Worm (Caenorhabditis elegans) whole organism, L4 larva: ENCODE results near the gene cutl-17.

ENCODE experiments used
- F44E2.7 ChIP-seq: fragments of 200-800 bp; sonication (Bioruptor generic); IDR thresholded peaks from 2 replicates; pipeline ENCODE4 v2.1.2; 2022; ENCODE audit warnings: missing genetic modification characterization, missing compliant biosample characterization
- T26A8.4 ChIP-seq: fragments of 200-800 bp; sonication (Bioruptor generic); IDR thresholded peaks from 2 replicates; pipeline ENCODE4 v1.3.6; 2022; ENCODE audit warnings: missing genetic modification characterization, missing compliant biosample characterization
- Y48G9A.11 ChIP-seq: fragments of 200-800 bp; sonication (Bioruptor generic); IDR thresholded peaks from 2 replicates; pipeline ENCODE4 v1.3.6; 2022; ENCODE audit warnings: missing genetic modification reagents, missing genetic modification characterization, missing compliant biosample characterization
- Y75B8A.6 ChIP-seq: fragments of 200-800 bp; sonication (Bioruptor generic); IDR thresholded peaks from 2 replicates; pipeline ENCODE4 v1.3.6; 2022; ENCODE audit warnings: missing genetic modification reagents, missing genetic modification characterization, missing compliant biosample characterization
- aha-1 ChIP-seq: fragments of 150-350 bp; peaks from one replicate; lab custom pipeline; 2014; ENCODE audit warnings: missing biosample characterization, missing genetic modification characterization
- attf-4 ChIP-seq: sonication (generic microtip); optimal IDR thresholded peaks from 3 replicates; lab custom pipeline; 2017; ENCODE audit warnings: missing biosample characterization, missing genetic modification characterization
- ceh-62 ChIP-seq: sonication (generic microtip); optimal IDR thresholded peaks from 2 replicates; lab custom pipeline; 2017; ENCODE audit warnings: missing biosample characterization, missing genetic modification characterization
- ces-1 ChIP-seq: fragments of 150-350 bp; sonication (generic microtip); optimal IDR thresholded peaks from 4 replicates; lab custom pipeline; 2014; ENCODE audit warnings: missing biosample characterization, missing genetic modification reagents, missing genetic modification characterization
- ctbp-1 ChIP-seq: fragments of 200-800 bp; sonication (Bioruptor generic); IDR thresholded peaks from 2 replicates; pipeline ENCODE4 v1.3.6; 2022; ENCODE audit warnings: missing genetic modification reagents, missing genetic modification characterization, missing compliant biosample characterization
- daf-16 ChIP-seq, 3 experiments: sonication (generic microtip); optimal IDR thresholded peaks; 2 replicates each; lab custom pipeline; 2016 to 2017; ENCODE audit warnings: missing genetic modification characterization in 3 of 3, missing genetic modification reagents in 3 of 3, mild to moderate bottlenecking in 2 of 3, missing compliant biosample characterization in 2 of 3, missing biosample characterization in 1 of 3, moderate library complexity in 1 of 3
- dmd-6 ChIP-seq: fragments of 200-800 bp; sonication (Bioruptor generic); IDR thresholded peaks from 2 replicates; pipeline ENCODE4 v1.3.6; 2022; ENCODE audit warnings: missing genetic modification reagents, missing genetic modification characterization, missing compliant biosample characterization
- dmd-9 ChIP-seq: fragments of 200-800 bp; sonication (Bioruptor generic); IDR thresholded peaks from 2 replicates; pipeline ENCODE4 v1.3.6; 2022; ENCODE audit warnings: missing genetic modification reagents, missing genetic modification characterization, missing compliant biosample characterization
- egl-43 ChIP-seq: fragments of 200-800 bp; sonication (Bioruptor generic); IDR thresholded peaks from 2 replicates; pipeline ENCODE4 v1.3.6; 2022; ENCODE audit warnings: missing genetic modification reagents, missing genetic modification characterization, missing compliant biosample characterization
- fkh-10 ChIP-seq: fragments of 150-350 bp; optimal IDR thresholded peaks from 2 replicates; lab custom pipeline; 2014; ENCODE audit warnings: missing biosample characterization, missing genetic modification reagents, missing genetic modification characterization
- hlh-30 ChIP-seq: sonication (generic microtip); optimal IDR thresholded peaks from 2 replicates; lab custom pipeline; 2017; ENCODE audit warnings: antibody characterized with exemption, mild to moderate bottlenecking, missing genetic modification characterization, missing compliant biosample characterization; ENCODE audit not compliant: insufficient read depth
- jun-1 ChIP-seq: fragments of 150-350 bp; optimal IDR thresholded peaks from 2 replicates; lab custom pipeline; 2014; ENCODE audit warnings: missing biosample characterization, missing genetic modification reagents, missing genetic modification characterization
- lin-1 ChIP-seq: fragments of 200-800 bp; sonication (Bioruptor generic); IDR thresholded peaks from 2 replicates; pipeline ENCODE4 v1.3.6; 2022; ENCODE audit warnings: missing genetic modification reagents, missing genetic modification characterization, missing compliant biosample characterization
- lin-15B ChIP-seq: fragments of 150-350 bp; sonication (generic microtip); optimal IDR thresholded peaks from 3 replicates; lab custom pipeline; 2014; ENCODE audit warnings: missing biosample characterization, missing genetic modification characterization
- lin-38 ChIP-seq: fragments of 200-800 bp; sonication (Bioruptor generic); IDR thresholded peaks from 2 replicates; pipeline ENCODE4 v1.3.6; 2022; ENCODE audit warnings: missing genetic modification reagents, missing genetic modification characterization, missing compliant biosample characterization
- madf-5 ChIP-seq, 2 experiments: fragments of 200-800 bp; sonication (Bioruptor generic); IDR thresholded peaks; 2 replicates each; pipeline ENCODE4 v1.3.6; 2022; ENCODE audit warnings: missing compliant biosample characterization in 2 of 2, missing genetic modification characterization in 2 of 2
- madf-9 ChIP-seq: fragments of 200-800 bp; sonication (Bioruptor generic); conservative IDR thresholded peaks from 2 replicates; pipeline ENCODE4 v1.3.6; 2022; ENCODE audit warnings: missing genetic modification reagents, missing genetic modification characterization, missing compliant biosample characterization
- mes-2 ChIP-seq: sonication (generic microtip); optimal IDR thresholded peaks from 2 replicates; lab custom pipeline; 2016; ENCODE audit warnings: missing genotype, mild to moderate bottlenecking, missing genetic modification characterization, missing compliant biosample characterization; ENCODE audit not compliant: poor library complexity, severe bottlenecking
- mxl-3 ChIP-seq: fragments of 200-800 bp; sonication (Bioruptor generic); optimal IDR thresholded peaks from 2 replicates; lab custom pipeline; 2018; ENCODE audit warnings: mild to moderate bottlenecking, missing genetic modification characterization, missing compliant biosample characterization
- nhr-25 ChIP-seq: sonication (generic microtip); optimal IDR thresholded peaks from 2 replicates; lab custom pipeline; 2017; ENCODE audit warnings: missing genetic modification characterization, mild to moderate bottlenecking, missing compliant biosample characterization, antibody characterized with exemption, moderate library complexity, borderline replicate concordance; ENCODE audit not compliant: insufficient read depth
- nhr-42 ChIP-seq: fragments of 200-800 bp; sonication (Bioruptor generic); IDR thresholded peaks from 2 replicates; pipeline ENCODE4 v1.3.6; 2022; ENCODE audit warnings: missing genetic modification characterization, missing compliant biosample characterization
- nhr-76 ChIP-seq: fragments of 150-350 bp; optimal IDR thresholded peaks from 2 replicates; lab custom pipeline; 2014; ENCODE audit warnings: missing biosample characterization, missing genetic modification characterization
- pha-4 ChIP-seq, 2 experiments: fragments of 150-350 bp in 1 of 2; fragments of 200-800 bp in 1 of 2; sonication (Bioruptor generic) in 1 of 2; IDR thresholded peaks in 1 of 2; optimal IDR thresholded peaks in 1 of 2; 2 replicates each; pipeline versions ENCODE4 v1.3.6 to Lab custom; 2014 to 2022; ENCODE audit warnings: missing genetic modification characterization in 2 of 2, missing genetic modification reagents in 2 of 2, missing biosample characterization in 1 of 2, missing compliant biosample characterization in 1 of 2
- rbr-2 ChIP-seq: sonication (generic microtip); optimal IDR thresholded peaks from 2 replicates; lab custom pipeline; 2016; ENCODE audit warnings: missing genotype, missing genetic modification characterization, missing compliant biosample characterization
- saeg-2 ChIP-seq: fragments of 200-800 bp; sonication (Bioruptor generic); IDR thresholded peaks from 2 replicates; pipeline ENCODE4 v1.3.6; 2022; ENCODE audit warnings: missing genetic modification reagents, missing genetic modification characterization, missing compliant biosample characterization
- set-16 ChIP-seq: fragments of 200-800 bp; sonication (Bioruptor generic); IDR thresholded peaks from 2 replicates; pipeline ENCODE4 v1.3.6; 2022; ENCODE audit warnings: missing genetic modification reagents, missing genetic modification characterization, missing compliant biosample characterization
- tag-97 ChIP-seq: fragments of 200-800 bp; sonication (Bioruptor generic); IDR thresholded peaks from 2 replicates; pipeline ENCODE4 v1.3.6; 2022; ENCODE audit warnings: missing genetic modification characterization, missing compliant biosample characterization
- unc-39 ChIP-seq: sonication (generic microtip); optimal IDR thresholded peaks from 2 replicates; lab custom pipeline; 2017; ENCODE audit warnings: missing biosample characterization, missing genetic modification characterization
- unc-62 ChIP-seq, 3 experiments: fragments of 150-350 bp in 1 of 3; sonication (generic microtip); optimal IDR thresholded peaks in 2 of 3; peaks in 1 of 3; 1 replicate in 1 of 3; 2 replicates in 2 of 3; lab custom pipeline; 2014 to 2017; ENCODE audit warnings: missing biosample characterization in 3 of 3, missing genetic modification characterization in 3 of 3, missing genetic modification reagents in 3 of 3, missing genotype in 1 of 3
- zip-11 ChIP-seq: fragments of 200-800 bp; sonication (Bioruptor generic); IDR thresholded peaks from 2 replicates; pipeline ENCODE4 v1.3.6; 2022; ENCODE audit warnings: missing genetic modification characterization, missing compliant biosample characterization
- zip-2 ChIP-seq: fragments of 150-350 bp; optimal IDR thresholded peaks from 2 replicates; lab custom pipeline; 2014; ENCODE audit warnings: missing biosample characterization, missing genetic modification characterization

cutl-17 gene

ce11 chrIV:9496306-9496705, 39.0 kb upstream of the cutl-17 start, which contains the start of gene sru-3:
sru-3 (plus strand) TSS chrIV:9496606.
- TF ChIP-seq lin-15B (tag; lab: Kevin White, UChicago) (no peak), unc-39 (tag; lab: Kevin White, UChicago) (no peak)

DNA sequence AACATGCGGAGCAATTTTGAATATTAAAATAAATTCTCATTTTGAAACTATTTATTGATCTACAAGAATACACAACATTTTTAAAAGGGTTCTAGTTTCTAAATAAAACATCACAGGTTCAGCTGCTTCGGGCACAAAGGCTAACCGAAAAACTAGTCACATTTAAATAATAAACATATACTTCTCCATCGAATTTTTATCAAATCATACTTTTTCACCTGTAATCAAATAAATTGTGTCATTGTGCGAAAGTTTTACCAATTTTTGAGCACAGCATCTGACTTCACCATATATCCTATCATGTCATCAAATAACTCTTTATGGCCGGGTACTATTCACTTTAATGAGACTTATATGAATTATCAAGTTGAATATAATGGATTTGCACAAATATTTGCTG, 33.0 kb upstream of the cutl-17 start, which contains the start of gene sru-6:
Gene sru-6, plus strand, starts transcription at position 301 of the 400 bp plus-strand sequence.
- no peak for TF ChIP-seq set-16 (GFP tag; lab: Robert Waterston, UW)
- TF ChIP-seq mxl-3 (GFP tag; lab: Kevin White, UChicago), result no peak
- TF ChIP-seq Y75B8A.6 (GFP tag; lab: Robert Waterston, UW), result no peak
- TF ChIP-seq lin-1 (GFP tag; lab: Robert Waterston, UW), result no peak
- TF ChIP-seq, all 104 proteins: peak for 0

ce11 chrIV:9488315-9488714, 31.0 kb upstream of the cutl-17 start, which contains the start of gene sru-1:
sru-1 (plus strand) TSS chrIV:9488615.
- TF ChIP-seq mxl-3 (GFP tag; lab: Kevin White, UChicago), result no peak
- TF ChIP-seq pha-4 (GFP tag; IDR thresholded peaks at IDR 0.05; lab: Robert Waterston, UW), result no peak
- TF ChIP-seq pha-4 (tag; optimal IDR thresholded peaks at IDR 0.05; lab: Kevin White, UChicago), result no peak
- no peak for TF ChIP-seq set-16 (GFP tag; lab: Robert Waterston, UW)
- no peak for TF ChIP-seq lin-38 (GFP tag; lab: Robert Waterston, UW)
- TF ChIP-seq zip-2 (tag; lab: Kevin White, UChicago), result no peak
- TF ChIP-seq jun-1 (tag; lab: Kevin White, UChicago), result no peak
- TF ChIP-seq zip-11, result no peak
- TF ChIP-seq egl-43 (GFP tag; lab: Robert Waterston, UW), result no peak
- no peak for TF ChIP-seq ces-1
- TF ChIP-seq T26A8.4 (GFP tag; lab: Robert Waterston, UW), result no peak
- no peak for TF ChIP-seq ceh-62 (tag; lab: Kevin White, UChicago)
- no peak for TF ChIP-seq daf-16 (GFP tag; optimal IDR thresholded peaks at IDR 0.05; lab: Kevin White, UChicago)
- no peak for TF ChIP-seq daf-16 (tag; optimal IDR thresholded peaks at IDR 0.05; lab: Kevin White, UChicago)
- TF ChIP-seq rbr-2 (tag; lab: Kevin White, UChicago), result no peak
- no peak for TF ChIP-seq fkh-10
- TF ChIP-seq hlh-30 (tag; lab: Kevin White, UChicago), result no peak
- TF ChIP-seq dmd-9 (GFP tag; lab: Robert Waterston, UW), result no peak
- TF ChIP-seq, all 104 proteins: peak for 0

DNA sequence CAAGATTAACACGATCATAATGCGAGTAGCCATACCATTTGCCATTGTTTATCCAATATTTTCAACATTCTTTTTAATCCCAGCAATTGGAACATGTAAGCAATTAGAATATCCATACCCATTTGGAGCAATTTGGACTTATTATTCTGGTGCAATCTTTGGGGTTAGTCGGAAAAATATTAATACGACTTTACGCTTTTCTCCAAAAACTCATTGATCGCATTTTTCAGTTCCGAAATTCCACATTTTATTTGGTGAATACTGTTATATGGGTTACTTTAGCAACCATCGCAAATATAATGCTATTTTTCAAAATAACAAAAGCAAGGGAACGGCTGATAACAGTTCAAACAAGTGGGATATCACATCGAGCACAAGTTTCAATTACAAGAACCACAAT, 29.5 kb upstream of the cutl-17 start:
- TF ChIP-seq tag-97 (GFP tag; lab: Robert Waterston, UW) (no peak), nhr-42 (GFP tag; lab: Robert Waterston, UW) (no peak), aha-1 (tag; lab: Kevin White, UChicago) (peak; percentile 93), mxl-3 (GFP tag; lab: Kevin White, UChicago) (no peak)

ce11 chrIV:9485972-9486371, 28.7 kb upstream of the cutl-17 start, which contains the start of gene sru-2:
sru-2 (plus strand) TSS chrIV:9486272.
- TF ChIP-seq ces-1 (no peak), mes-2 (tag; lab: Kevin White, UChicago) (no peak), nhr-25 (tag; lab: Kevin White, UChicago) (no peak), madf-5 (GFP tag; IDR thresholded peaks at IDR 0.05; lab: Robert Waterston, UW) (no peak), dmd-6 (GFP tag; lab: Robert Waterston, UW) (no peak), unc-62 (GFP tag; optimal IDR thresholded peaks at IDR 0.05 in 1 of 2; lab: Kevin White, UChicago) (no peak), unc-62 (tag; optimal IDR thresholded peaks at IDR 0.05; lab: Kevin White, UChicago) (no peak), ctbp-1 (GFP tag; lab: Robert Waterston, UW) (no peak), attf-4 (tag; lab: Kevin White, UChicago) (no peak), Y48G9A.11 (GFP tag; lab: Robert Waterston, UW) (no peak), madf-9 (no peak), zip-2 (tag; lab: Kevin White, UChicago) (no peak), F44E2.7 (GFP tag; lab: Robert Waterston, UW) (no peak), saeg-2 (GFP tag; lab: Robert Waterston, UW) (no peak), zip-11 (no peak), nhr-76 (tag; lab: Kevin White, UChicago) (no peak)
